Worm (Caenorhabditis elegans) whole organism, L2 larva: ENCODE data around the gene H40L08.2.
A peak's percentile ranks its signal among the peaks of the same experiment; 100 is the strongest.

Experiments
- F13H6.1 ChIP-seq: sonication (generic microtip); optimal IDR thresholded peaks from 2 replicates; lab custom pipeline; 2016; ENCODE audit warnings: missing genetic modification characterization, missing compliant biosample characterization
- Y55F3AM.14 ChIP-seq: fragments of 200-800 bp; sonication (Bioruptor generic); optimal IDR thresholded peaks from 2 replicates; lab custom pipeline; 2018; ENCODE audit warnings: mild to moderate bottlenecking, missing genetic modification characterization, missing compliant biosample characterization
- ZK546.5 ChIP-seq: sonication (generic microtip); optimal IDR thresholded peaks from 2 replicates; lab custom pipeline; 2017; ENCODE audit warnings: missing biosample characterization, missing genetic modification characterization
- aly-2 ChIP-seq: fragments of 150-350 bp; optimal IDR thresholded peaks from 2 replicates; lab custom pipeline; 2014; ENCODE audit warnings: missing biosample characterization, missing genetic modification characterization
- ama-1 ChIP-seq: fragments of 150-350 bp; optimal IDR thresholded peaks from 2 replicates; lab custom pipeline; 2018; ENCODE audit warnings: inconsistent platforms
- blmp-1 ChIP-seq: sonication (generic microtip); optimal IDR thresholded peaks from 2 replicates; lab custom pipeline; 2017; ENCODE audit warnings: missing genetic modification characterization, mild to moderate bottlenecking, missing compliant biosample characterization, antibody characterized with exemption, moderate library complexity; ENCODE audit not compliant: insufficient read depth
- ceh-16 ChIP-seq: fragments of 150-350 bp; optimal IDR thresholded peaks from 2 replicates; lab custom pipeline; 2014; ENCODE audit warnings: missing biosample characterization, missing genetic modification characterization
- ceh-82 ChIP-seq: fragments of 150-350 bp; optimal IDR thresholded peaks from 2 replicates; lab custom pipeline; 2014; ENCODE audit warnings: missing biosample characterization, missing genetic modification characterization
- crh-2 ChIP-seq: sonication (generic microtip); optimal IDR thresholded peaks from 2 replicates; lab custom pipeline; 2017; ENCODE audit warnings: missing biosample characterization, missing genetic modification characterization
- dmd-4 ChIP-seq: sonication (generic microtip); optimal IDR thresholded peaks from 2 replicates; lab custom pipeline; 2017; ENCODE audit warnings: missing biosample characterization, missing genetic modification characterization
- elt-1 ChIP-seq: fragments of 150-350 bp; optimal IDR thresholded peaks from 2 replicates; lab custom pipeline; 2014; ENCODE audit warnings: missing biosample characterization, missing genetic modification characterization
- elt-3 ChIP-seq: sonication (generic microtip); optimal IDR thresholded peaks from 2 replicates; lab custom pipeline; 2017; ENCODE audit warnings: missing biosample characterization, missing genetic modification characterization
- fos-1 ChIP-seq: fragments of 150-350 bp; optimal IDR thresholded peaks from 2 replicates; lab custom pipeline; 2014; ENCODE audit warnings: missing biosample characterization, missing genetic modification characterization
- gmeb-1 ChIP-seq: fragments of 150-350 bp; optimal IDR thresholded peaks from 2 replicates; lab custom pipeline; 2014; ENCODE audit warnings: missing biosample characterization, missing genetic modification characterization
- lin-11 ChIP-seq: fragments of 150-350 bp; sonication (generic microtip); optimal IDR thresholded peaks from 2 replicates; lab custom pipeline; 2014; ENCODE audit warnings: missing biosample characterization, missing genetic modification characterization, inconsistent platforms, mixed read lengths
- lin-13 ChIP-seq: fragments of 150-350 bp; optimal IDR thresholded peaks from 2 replicates; lab custom pipeline; 2014; ENCODE audit warnings: missing biosample characterization, missing genetic modification reagents, missing genetic modification characterization
- lin-39 ChIP-seq: fragments of 150-350 bp; optimal IDR thresholded peaks from 2 replicates; lab custom pipeline; 2014; ENCODE audit warnings: missing biosample characterization, missing genetic modification reagents, missing genetic modification characterization
- lsy-2 ChIP-seq, 2 experiments: fragments of 150-350 bp in 1 of 2; sonication (generic microtip) in 1 of 2; optimal IDR thresholded peaks; 2 replicates each; lab custom pipeline; 2014 to 2017; ENCODE audit warnings: missing biosample characterization in 2 of 2, missing genetic modification characterization in 2 of 2
- mdl-1 ChIP-seq, 2 experiments: fragments of 150-350 bp in 1 of 2; sonication (generic microtip) in 1 of 2; optimal IDR thresholded peaks; 2 replicates each; lab custom pipeline; 2017; ENCODE audit warnings: missing biosample characterization in 2 of 2, missing genetic modification characterization in 2 of 2
- nhr-10 ChIP-seq: sonication (generic microtip); optimal IDR thresholded peaks from 2 replicates; lab custom pipeline; 2017; ENCODE audit warnings: missing biosample characterization, missing genetic modification characterization
- nhr-11 ChIP-seq: fragments of 150-350 bp; optimal IDR thresholded peaks from 2 replicates; lab custom pipeline; 2014; ENCODE audit warnings: missing biosample characterization, missing genetic modification characterization
- nhr-12 ChIP-seq: fragments of 150-350 bp; optimal IDR thresholded peaks from 2 replicates; lab custom pipeline; 2014; ENCODE audit warnings: missing biosample characterization, missing genetic modification characterization
- nhr-129 ChIP-seq: fragments of 150-350 bp; optimal IDR thresholded peaks from 2 replicates; lab custom pipeline; 2014; ENCODE audit warnings: missing biosample characterization, missing genetic modification characterization
- nhr-21 ChIP-seq: fragments of 150-350 bp; optimal IDR thresholded peaks from 2 replicates; lab custom pipeline; 2014; ENCODE audit warnings: missing biosample characterization, missing genetic modification characterization
- nhr-25 ChIP-seq: fragments of 150-350 bp; sonication (generic microtip); optimal IDR thresholded peaks from 3 replicates; lab custom pipeline; 2014; ENCODE audit warnings: missing biosample characterization, missing genetic modification characterization
- peb-1 ChIP-seq: fragments of 150-350 bp; optimal IDR thresholded peaks from 2 replicates; lab custom pipeline; 2014; ENCODE audit warnings: missing biosample characterization, missing genetic modification characterization
- sem-4 ChIP-seq: fragments of 150-350 bp; optimal IDR thresholded peaks from 2 replicates; lab custom pipeline; 2014; ENCODE audit warnings: missing biosample characterization, missing genetic modification reagents, missing genetic modification characterization
- skn-1 ChIP-seq: sonication (generic microtip); optimal IDR thresholded peaks from 2 replicates; lab custom pipeline; 2017; ENCODE audit warnings: missing biosample characterization, missing genetic modification characterization
- sma-3 ChIP-seq: sonication (generic microtip); optimal IDR thresholded peaks from 2 replicates; lab custom pipeline; 2016; ENCODE audit warnings: missing genetic modification reagents, missing genetic modification characterization, missing compliant biosample characterization
- sma-9 ChIP-seq, 2 experiments: fragments of 150-350 bp in 1 of 2; sonication (generic microtip) in 1 of 2; optimal IDR thresholded peaks; 2 replicates each; lab custom pipeline; 2014 to 2016; ENCODE audit warnings: missing genetic modification characterization in 2 of 2, mild to moderate bottlenecking in 1 of 2, missing biosample characterization in 1 of 2, missing compliant biosample characterization in 1 of 2, missing genetic modification reagents in 1 of 2, moderate library complexity in 1 of 2
- unc-39 ChIP-seq: fragments of 150-350 bp; optimal IDR thresholded peaks from 2 replicates; lab custom pipeline; 2014; ENCODE audit warnings: missing biosample characterization, missing genetic modification characterization
- unc-62 ChIP-seq: fragments of 150-350 bp; optimal IDR thresholded peaks from 2 replicates; lab custom pipeline; 2014; ENCODE audit warnings: missing biosample characterization, missing genetic modification reagents, missing genetic modification characterization
- ztf-1 ChIP-seq: fragments of 200-800 bp; sonication (Bioruptor generic); conservative IDR thresholded peaks from 2 replicates; pipeline ENCODE4 v1.3.6; 2022; ENCODE audit warnings: missing genetic modification characterization, missing compliant biosample characterization
- ztf-4 ChIP-seq: fragments of 150-350 bp; optimal IDR thresholded peaks from 2 replicates; lab custom pipeline; 2014; ENCODE audit warnings: missing biosample characterization, missing genetic modification characterization

Gene H40L08.2

DNA sequence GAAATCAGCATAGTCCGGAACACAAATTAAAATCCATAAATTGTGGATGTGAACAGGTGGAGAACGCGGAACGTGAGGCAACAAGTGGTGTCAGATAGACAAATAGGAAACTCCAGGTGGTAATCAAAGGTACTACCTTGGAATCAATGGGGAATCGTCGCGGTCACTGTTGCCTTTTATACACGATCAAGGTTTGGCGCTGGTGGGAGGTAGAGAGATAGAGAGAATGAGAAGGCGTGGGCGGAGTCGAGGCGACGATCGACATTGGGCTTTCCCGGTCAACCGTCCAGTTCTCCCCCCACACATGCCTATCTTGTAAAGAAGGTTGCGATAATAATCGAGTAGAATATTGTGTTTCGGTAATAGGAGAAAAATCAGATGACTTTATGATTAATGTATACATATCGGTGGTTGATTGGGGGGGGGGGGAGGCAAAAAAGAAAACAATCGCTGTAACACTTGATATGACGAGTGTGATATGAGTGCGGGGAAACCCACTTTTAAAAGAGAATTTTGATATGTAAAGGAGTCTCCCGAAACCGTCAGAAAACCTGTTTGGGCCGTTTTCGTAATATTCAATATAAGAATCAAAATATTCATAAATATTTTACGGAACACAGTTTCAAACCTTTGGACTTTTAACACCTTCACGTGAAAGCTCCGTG is at the start of gene H40L08.2, which contains the start of the genes H40L08.8 and H40L08.7:
H40L08.2 (minus strand) TSS at position 148 of the 665 bp plus-strand sequence.
H40L08.8 (minus strand) TSS at position 37 of the 665 bp plus-strand sequence.
H40L08.7 (minus strand) TSS at position 148 of the 665 bp plus-strand sequence.
- peak; percentile 48 for TF ChIP-seq ceh-16 (tag; lab: Kevin White, UChicago)
- TF ChIP-seq nhr-21 (tag; lab: Kevin White, UChicago) = peak; percentile 54
- TF ChIP-seq unc-62 (GFP tag; lab: Kevin White, UChicago) = no peak
- TF ChIP-seq nhr-129 (tag; lab: Kevin White, UChicago) = peak; percentile 19
- TF ChIP-seq nhr-25 (tag; lab: Kevin White, UChicago) = peak; percentile 79
- TF ChIP-seq gmeb-1 (tag; lab: Kevin White, UChicago) = peak; percentile 5
- TF ChIP-seq peb-1 (tag; lab: Kevin White, UChicago) = no peak
- TF ChIP-seq lsy-2 (tag; optimal IDR thresholded peaks at IDR 0.05; lab: Kevin White, UChicago) = peak in 1 of 2 experiments; percentile 4
- peak; percentile 67 for TF ChIP-seq blmp-1 (tag; lab: Kevin White, UChicago)
- TF ChIP-seq ama-1 = peak; percentile 90
- no peak for TF ChIP-seq ZK546.5 (tag; lab: Kevin White, UChicago)
- TF ChIP-seq unc-39 = no peak
- no peak for TF ChIP-seq sem-4 (tag; lab: Kevin White, UChicago)
- peak; percentile 57 for TF ChIP-seq sma-3
- TF ChIP-seq F13H6.1 (tag; lab: Kevin White, UChicago) = peak; percentile 1
- peak; percentile 81 for TF ChIP-seq sma-9 (GFP tag; optimal IDR thresholded peaks at IDR 0.05; lab: Kevin White, UChicago)
- TF ChIP-seq sma-9 (tag; optimal IDR thresholded peaks at IDR 0.05; lab: Kevin White, UChicago) = no peak

DNA sequence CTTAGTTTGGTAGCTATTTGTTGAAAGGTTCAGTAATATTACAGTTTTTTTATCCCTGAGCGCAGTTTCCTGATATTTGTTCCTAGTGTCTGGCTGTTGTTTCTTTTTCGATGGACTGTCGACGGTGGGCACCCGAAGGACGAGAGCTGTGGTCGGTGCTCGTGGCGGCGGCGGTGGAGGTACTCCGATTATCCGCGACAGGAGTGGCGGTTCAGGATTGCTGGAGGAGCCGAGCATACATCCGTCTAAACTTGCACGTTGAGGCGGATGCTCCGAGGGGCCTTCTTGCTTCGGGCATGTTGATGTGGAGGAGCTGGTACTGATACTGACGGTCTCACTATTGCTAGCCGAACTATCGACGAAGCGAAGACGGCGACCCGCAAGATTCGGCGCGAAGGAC is 49.8 kb upstream of the H40L08.2 start:
- TF ChIP-seq lsy-2 (tag; optimal IDR thresholded peaks at IDR 0.05; lab: Kevin White, UChicago) (no peak), lin-11 (no peak), lin-39 (tag; lab: Kevin White, UChicago) (no peak), sma-9 (GFP tag; optimal IDR thresholded peaks at IDR 0.05; lab: Kevin White, UChicago) (no peak), sma-9 (tag; optimal IDR thresholded peaks at IDR 0.05; lab: Kevin White, UChicago) (no peak), lin-13 (GFP tag; lab: Kevin White, UChicago) (no peak), unc-39 (no peak), fos-1 (tag; lab: Kevin White, UChicago) (no peak), crh-2 (tag; lab: Kevin White, UChicago) (no peak), skn-1 (tag; lab: Kevin White, UChicago) (no peak), mdl-1 (tag; optimal IDR thresholded peaks at IDR 0.05; lab: Kevin White, UChicago) (no peak), unc-62 (GFP tag; lab: Kevin White, UChicago) (no peak), nhr-129 (tag; lab: Kevin White, UChicago) (no peak), blmp-1 (tag; lab: Kevin White, UChicago) (no peak), ztf-4 (tag; lab: Kevin White, UChicago) (no peak), ZK546.5 (tag; lab: Kevin White, UChicago) (no peak)
- TF ChIP-seq, all 48 proteins: peak for 0

DNA sequence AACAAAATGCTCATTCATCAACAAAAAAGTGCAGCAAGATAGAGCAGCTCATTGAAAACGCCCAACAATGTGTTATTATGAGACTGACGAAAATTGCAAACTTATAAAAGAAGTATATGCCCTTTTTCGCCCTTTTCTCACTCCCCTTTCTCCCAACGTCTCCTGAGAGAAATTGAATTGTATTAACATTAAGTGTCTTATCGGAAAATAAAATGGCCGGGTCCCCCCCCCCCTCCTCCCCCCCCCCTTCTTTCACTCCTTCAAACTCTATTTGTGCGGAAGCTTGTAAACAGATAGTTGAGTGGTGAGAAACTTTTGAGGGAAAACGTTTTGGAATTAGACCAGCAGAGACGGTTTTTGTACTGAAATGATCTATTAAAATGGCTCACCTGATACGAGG is 49.2 kb upstream of the H40L08.2 start:
- TF ChIP-seq Y55F3AM.14 (GFP tag; lab: Kevin White, UChicago) (no peak), dmd-4 (tag; lab: Kevin White, UChicago) (no peak), elt-3 (tag; lab: Kevin White, UChicago) (no peak), nhr-11 (tag; lab: Kevin White, UChicago) (no peak), ztf-1 (GFP tag; lab: Robert Waterston, UW) (no peak), nhr-10 (no peak), ceh-82 (tag; lab: Kevin White, UChicago) (no peak), nhr-25 (tag; lab: Kevin White, UChicago) (no peak), nhr-12 (tag; lab: Kevin White, UChicago) (no peak), ama-1 (no peak), F13H6.1 (tag; lab: Kevin White, UChicago) (no peak), aly-2 (tag; lab: Kevin White, UChicago) (no peak)

DNA sequence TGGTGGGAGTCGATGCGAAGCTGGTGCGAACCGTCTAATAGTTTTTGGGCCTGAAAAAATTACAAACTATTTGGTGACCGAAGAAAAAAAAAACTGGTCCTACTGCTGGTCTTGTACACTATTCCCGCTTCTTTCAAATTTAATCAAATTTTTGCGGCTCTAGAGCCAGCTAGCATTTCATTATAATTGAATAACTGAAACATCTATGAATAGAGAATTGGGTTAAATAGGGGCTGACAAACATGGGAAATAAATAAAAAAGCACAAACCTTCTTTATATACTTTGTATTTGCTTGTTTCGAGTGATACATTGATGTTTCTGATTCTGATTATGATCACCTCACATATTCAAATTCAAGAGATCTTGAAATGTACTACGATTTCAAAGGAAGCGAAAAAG is 47.6 kb upstream of the H40L08.2 start:
- TF ChIP-seq elt-1 (tag; lab: Kevin White, UChicago) (no peak), lin-11 (no peak), blmp-1 (tag; lab: Kevin White, UChicago) (no peak)
